Worm (Caenorhabditis elegans) whole organism, L4 larva: ENCODE data around the gene R11G1.7.

ENCODE experiments used
- D1046.2 ChIP-seq: fragments of 200-800 bp; sonication (Bioruptor generic); IDR thresholded peaks from 2 replicates; pipeline ENCODE4 v1.3.6; 2022; ENCODE audit warnings: missing genetic modification characterization, missing compliant biosample characterization
- F10B5.3 ChIP-seq: sonication (generic microtip); optimal IDR thresholded peaks from 2 replicates; lab custom pipeline; 2016; ENCODE audit warnings: mild to moderate bottlenecking, missing genetic modification characterization, missing compliant biosample characterization
- F26F4.8 ChIP-seq: fragments of 200-800 bp; sonication (Bioruptor generic); conservative IDR thresholded peaks from 2 replicates; pipeline ENCODE4 v1.3.6; 2022; ENCODE audit warnings: missing genetic modification characterization, missing compliant biosample characterization
- F44E2.7 ChIP-seq: fragments of 200-800 bp; sonication (Bioruptor generic); IDR thresholded peaks from 2 replicates; pipeline ENCODE4 v2.1.2; 2022; ENCODE audit warnings: missing genetic modification characterization, missing compliant biosample characterization
- R02D3.7 ChIP-seq: fragments of 150-350 bp; sonication (generic microtip); optimal IDR thresholded peaks from 3 replicates; lab custom pipeline; 2014; ENCODE audit warnings: missing biosample characterization, missing genetic modification characterization
- Y48G9A.11 ChIP-seq: fragments of 200-800 bp; sonication (Bioruptor generic); IDR thresholded peaks from 2 replicates; pipeline ENCODE4 v1.3.6; 2022; ENCODE audit warnings: missing genetic modification reagents, missing genetic modification characterization, missing compliant biosample characterization
- Y75B8A.6 ChIP-seq: fragments of 200-800 bp; sonication (Bioruptor generic); IDR thresholded peaks from 2 replicates; pipeline ENCODE4 v1.3.6; 2022; ENCODE audit warnings: missing genetic modification reagents, missing genetic modification characterization, missing compliant biosample characterization
- ZK337.2 ChIP-seq: fragments of 200-800 bp; sonication (Bioruptor generic); IDR thresholded peaks from 2 replicates; pipeline ENCODE4 v1.3.6; 2022; ENCODE audit warnings: missing genetic modification reagents, missing genetic modification characterization, missing compliant biosample characterization
- aha-1 ChIP-seq: fragments of 150-350 bp; peaks from one replicate; lab custom pipeline; 2014; ENCODE audit warnings: missing biosample characterization, missing genetic modification characterization
- aly-2 ChIP-seq: sonication (generic microtip); optimal IDR thresholded peaks from 2 replicates; lab custom pipeline; 2018; ENCODE audit warnings: missing biosample characterization, missing genetic modification characterization
- arid-1 ChIP-seq: fragments of 200-800 bp; sonication (Bioruptor generic); conservative IDR thresholded peaks from 2 replicates; pipeline ENCODE4 v1.3.6; 2022; ENCODE audit warnings: missing genetic modification reagents, missing genetic modification characterization, missing compliant biosample characterization
- ceh-28 ChIP-seq: fragments of 150-350 bp; optimal IDR thresholded peaks from 2 replicates; lab custom pipeline; 2014; ENCODE audit warnings: missing biosample characterization, missing genetic modification reagents, missing genetic modification characterization
- ceh-44 ChIP-seq: fragments of 200-800 bp; sonication (Bioruptor generic); IDR thresholded peaks from 2 replicates; pipeline ENCODE4 v1.3.6; 2022; ENCODE audit warnings: missing genetic modification reagents, missing genetic modification characterization, missing compliant biosample characterization
- ceh-62 ChIP-seq: sonication (generic microtip); optimal IDR thresholded peaks from 2 replicates; lab custom pipeline; 2017; ENCODE audit warnings: missing biosample characterization, missing genetic modification characterization
- ces-1 ChIP-seq: fragments of 150-350 bp; sonication (generic microtip); optimal IDR thresholded peaks from 4 replicates; lab custom pipeline; 2014; ENCODE audit warnings: missing biosample characterization, missing genetic modification reagents, missing genetic modification characterization
- daf-19 ChIP-seq: fragments of 200-800 bp; sonication (Bioruptor generic); conservative IDR thresholded peaks from 2 replicates; pipeline ENCODE4 v1.3.6; 2022; ENCODE audit warnings: missing genetic modification characterization, missing compliant biosample characterization
- dmd-9 ChIP-seq: fragments of 200-800 bp; sonication (Bioruptor generic); IDR thresholded peaks from 2 replicates; pipeline ENCODE4 v1.3.6; 2022; ENCODE audit warnings: missing genetic modification reagents, missing genetic modification characterization, missing compliant biosample characterization
- duxl-1 ChIP-seq: sonication (generic microtip); optimal IDR thresholded peaks from 2 replicates; lab custom pipeline; 2016; ENCODE audit warnings: mild to moderate bottlenecking, missing genetic modification characterization, moderate library complexity, missing compliant biosample characterization; ENCODE audit not compliant: poor library complexity
- egl-43 ChIP-seq: fragments of 200-800 bp; sonication (Bioruptor generic); IDR thresholded peaks from 2 replicates; pipeline ENCODE4 v1.3.6; 2022; ENCODE audit warnings: missing genetic modification reagents, missing genetic modification characterization, missing compliant biosample characterization
- fkh-10 ChIP-seq: fragments of 150-350 bp; optimal IDR thresholded peaks from 2 replicates; lab custom pipeline; 2014; ENCODE audit warnings: missing biosample characterization, missing genetic modification reagents, missing genetic modification characterization
- gei-8 ChIP-seq: fragments of 200-800 bp; sonication (Bioruptor generic); optimal IDR thresholded peaks from 2 replicates; lab custom pipeline; 2018; ENCODE audit warnings: mild to moderate bottlenecking, missing genetic modification characterization, missing compliant biosample characterization
- hif-1 ChIP-seq, 2 experiments: sonication (generic microtip); optimal IDR thresholded peaks; 2 replicates each; lab custom pipeline; 2016 to 2017; ENCODE audit warnings: missing compliant biosample characterization in 2 of 2, missing genetic modification characterization in 2 of 2, missing genetic modification reagents in 2 of 2, missing genotype in 2 of 2, mild to moderate bottlenecking in 1 of 2
- hlh-11 ChIP-seq: fragments of 200-800 bp; sonication (Bioruptor generic); optimal IDR thresholded peaks from 2 replicates; lab custom pipeline; 2018; ENCODE audit warnings: mild to moderate bottlenecking, missing genetic modification characterization, missing compliant biosample characterization
- hmg-1.1 ChIP-seq: fragments of 200-800 bp; sonication (Bioruptor generic); IDR thresholded peaks from 2 replicates; pipeline ENCODE4 v1.3.6; 2022; ENCODE audit warnings: missing genetic modification reagents, missing genetic modification characterization, missing compliant biosample characterization
- jun-1 ChIP-seq: fragments of 150-350 bp; optimal IDR thresholded peaks from 2 replicates; lab custom pipeline; 2014; ENCODE audit warnings: missing biosample characterization, missing genetic modification reagents, missing genetic modification characterization
- lim-7 ChIP-seq: fragments of 200-800 bp; sonication (Bioruptor generic); IDR thresholded peaks from 2 replicates; pipeline ENCODE4 v1.3.6; 2022; ENCODE audit warnings: missing genetic modification characterization, missing compliant biosample characterization
- lin-1 ChIP-seq: fragments of 200-800 bp; sonication (Bioruptor generic); IDR thresholded peaks from 2 replicates; pipeline ENCODE4 v1.3.6; 2022; ENCODE audit warnings: missing genetic modification reagents, missing genetic modification characterization, missing compliant biosample characterization
- lin-13 ChIP-seq: fragments of 150-350 bp; optimal IDR thresholded peaks from 2 replicates; lab custom pipeline; 2014; ENCODE audit warnings: missing biosample characterization, missing genetic modification reagents, missing genetic modification characterization
- lin-15B ChIP-seq: fragments of 150-350 bp; sonication (generic microtip); optimal IDR thresholded peaks from 3 replicates; lab custom pipeline; 2014; ENCODE audit warnings: missing biosample characterization, missing genetic modification characterization
- lin-39 ChIP-seq: fragments of 150-350 bp; optimal IDR thresholded peaks from 2 replicates; lab custom pipeline; 2014; ENCODE audit warnings: missing biosample characterization, missing genetic modification reagents, missing genetic modification characterization
- mdl-1 ChIP-seq, 2 experiments: fragments of 150-350 bp in 1 of 2; sonication (generic microtip) in 1 of 2; optimal IDR thresholded peaks; 2 replicates each; lab custom pipeline; 2014 to 2017; ENCODE audit warnings: missing biosample characterization in 2 of 2, missing genetic modification characterization in 2 of 2
- mdt-29 ChIP-seq: fragments of 200-800 bp; sonication (Bioruptor generic); IDR thresholded peaks from 2 replicates; pipeline ENCODE4 v1.3.6; 2022; ENCODE audit warnings: missing genetic modification reagents, missing genetic modification characterization, missing compliant biosample characterization
- mes-2 ChIP-seq: sonication (generic microtip); optimal IDR thresholded peaks from 2 replicates; lab custom pipeline; 2016; ENCODE audit warnings: missing genotype, mild to moderate bottlenecking, missing genetic modification characterization, missing compliant biosample characterization; ENCODE audit not compliant: poor library complexity, severe bottlenecking
- mxl-2 ChIP-seq: fragments of 200-800 bp; sonication (Bioruptor generic); conservative IDR thresholded peaks from 2 replicates; pipeline ENCODE4 v1.3.6; 2022; ENCODE audit warnings: missing genetic modification reagents, missing genetic modification characterization, missing compliant biosample characterization
- nhr-10 ChIP-seq: fragments of 150-350 bp; optimal IDR thresholded peaks from 2 replicates; lab custom pipeline; 2014; ENCODE audit warnings: missing biosample characterization, missing genetic modification characterization
- nhr-102 ChIP-seq: sonication (generic microtip); optimal IDR thresholded peaks from 2 replicates; lab custom pipeline; 2016; ENCODE audit warnings: mild to moderate bottlenecking, missing genetic modification characterization, moderate library complexity, missing compliant biosample characterization
- nhr-11 ChIP-seq: fragments of 150-350 bp; optimal IDR thresholded peaks from 2 replicates; lab custom pipeline; 2014; ENCODE audit warnings: missing biosample characterization, missing genetic modification characterization
- nhr-237 ChIP-seq: sonication (generic microtip); optimal IDR thresholded peaks from 2 replicates; lab custom pipeline; 2017; ENCODE audit warnings: missing biosample characterization, missing genetic modification characterization
- nhr-28 ChIP-seq: fragments of 150-350 bp; optimal IDR thresholded peaks from 2 replicates; lab custom pipeline; 2014; ENCODE audit warnings: missing biosample characterization, missing genetic modification characterization
- nhr-77 ChIP-seq: fragments of 150-350 bp; optimal IDR thresholded peaks from 2 replicates; lab custom pipeline; 2014; ENCODE audit warnings: missing biosample characterization, missing genetic modification characterization
- rbr-2 ChIP-seq: sonication (generic microtip); optimal IDR thresholded peaks from 2 replicates; lab custom pipeline; 2016; ENCODE audit warnings: missing genotype, missing genetic modification characterization, missing compliant biosample characterization
- saeg-2 ChIP-seq: fragments of 200-800 bp; sonication (Bioruptor generic); IDR thresholded peaks from 2 replicates; pipeline ENCODE4 v1.3.6; 2022; ENCODE audit warnings: missing genetic modification reagents, missing genetic modification characterization, missing compliant biosample characterization
- sdz-12 ChIP-seq: fragments of 200-800 bp; sonication (Bioruptor generic); optimal IDR thresholded peaks from 2 replicates; lab custom pipeline; 2018; ENCODE audit warnings: mild to moderate bottlenecking, missing genetic modification characterization, missing compliant biosample characterization
- set-16 ChIP-seq: fragments of 200-800 bp; sonication (Bioruptor generic); IDR thresholded peaks from 2 replicates; pipeline ENCODE4 v1.3.6; 2022; ENCODE audit warnings: missing genetic modification reagents, missing genetic modification characterization, missing compliant biosample characterization
- spr-1 ChIP-seq: sonication (generic microtip); optimal IDR thresholded peaks from 2 replicates; lab custom pipeline; 2016; ENCODE audit warnings: mild to moderate bottlenecking, missing genetic modification characterization, missing compliant biosample characterization
- tra-1 ChIP-seq: fragments of 200-800 bp; sonication (Bioruptor generic); IDR thresholded peaks from 2 replicates; pipeline ENCODE4 v1.3.6; 2022; ENCODE audit warnings: missing genetic modification reagents, missing genetic modification characterization, missing compliant biosample characterization
- unc-130 ChIP-seq: sonication (generic microtip); optimal IDR thresholded peaks from 2 replicates; lab custom pipeline; 2016; ENCODE audit warnings: missing genetic modification reagents, missing genetic modification characterization, missing compliant biosample characterization
- vab-7 ChIP-seq: fragments of 200-800 bp; sonication (Bioruptor generic); IDR thresholded peaks from 2 replicates; pipeline ENCODE4 v1.3.6; 2022; ENCODE audit warnings: missing genetic modification reagents, missing genetic modification characterization, missing compliant biosample characterization
- zag-1 ChIP-seq: fragments of 150-350 bp; optimal IDR thresholded peaks from 2 replicates; lab custom pipeline; 2014; ENCODE audit warnings: missing biosample characterization, missing genetic modification characterization
- zfp-3 ChIP-seq: fragments of 200-800 bp; sonication (Bioruptor generic); conservative IDR thresholded peaks from 2 replicates; pipeline ENCODE4 v1.3.6; 2022; ENCODE audit warnings: missing genetic modification reagents, missing genetic modification characterization, missing compliant biosample characterization
- ztf-11 ChIP-seq: fragments of 150-350 bp; optimal IDR thresholded peaks from 2 replicates; lab custom pipeline; 2014; ENCODE audit warnings: missing biosample characterization, missing genetic modification characterization

R11G1.7 gene

DNA sequence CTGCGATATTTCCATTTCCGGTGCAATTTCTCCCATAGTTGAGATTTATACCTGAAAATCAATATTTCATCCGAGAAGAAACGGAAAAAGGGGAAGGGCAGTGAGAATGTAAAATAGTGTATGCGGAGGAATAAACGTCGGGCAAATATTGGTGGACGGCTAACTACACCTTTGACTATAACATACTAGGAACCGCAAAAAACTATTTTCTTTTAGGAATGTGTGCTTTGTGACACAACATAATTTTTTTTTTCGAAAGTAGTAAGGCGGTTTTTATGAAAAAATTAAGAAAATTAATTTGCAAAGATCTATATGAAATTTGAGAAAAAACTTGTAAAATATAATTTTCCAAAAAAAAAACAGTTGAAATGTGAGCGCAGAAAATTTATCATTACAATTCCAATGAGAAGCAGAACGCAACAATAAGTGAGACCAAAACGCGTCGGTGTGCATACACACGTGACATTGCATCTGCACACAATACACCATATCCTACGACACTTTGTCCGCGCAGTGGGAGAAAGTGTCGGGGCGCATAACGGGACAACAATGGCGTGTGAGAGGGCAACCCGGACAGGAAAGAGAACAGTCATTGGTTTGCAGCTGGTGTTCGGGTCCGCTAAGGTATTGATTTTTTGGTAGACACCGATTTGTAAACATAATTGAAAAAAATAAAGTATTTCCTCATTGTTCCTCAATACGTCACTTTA is 5.8 kb upstream of the R11G1.7 start, which contains the start of the genes sax-1 and R11G1.2 (continued):
- no peak for TF ChIP-seq mdt-29 (GFP tag; lab: Robert Waterston, UW)
- no peak for TF ChIP-seq ceh-28 (tag; lab: Kevin White, UChicago)
- no peak for TF ChIP-seq lin-39 (tag; lab: Kevin White, UChicago)
- TF ChIP-seq mes-2: peak; percentile 73
- TF ChIP-seq nhr-10 (tag; lab: Kevin White, UChicago): no peak
- TF ChIP-seq fkh-10 (GFP tag; lab: Kevin White, UChicago): no peak
- no peak for TF ChIP-seq daf-19 (GFP tag; lab: Robert Waterston, UW)
- TF ChIP-seq ceh-44: no peak
- TF ChIP-seq hlh-11 (tag; lab: Kevin White, UChicago): peak; percentile 69
- no peak for TF ChIP-seq dmd-9
- no peak for TF ChIP-seq unc-130 (GFP tag; lab: Kevin White, UChicago)
- TF ChIP-seq tra-1 (GFP tag; lab: Robert Waterston, UW): no peak
- TF ChIP-seq lin-1 (GFP tag; lab: Robert Waterston, UW): no peak
- TF ChIP-seq F10B5.3 (tag; lab: Kevin White, UChicago): no peak
- no peak for TF ChIP-seq R02D3.7 (tag; lab: Kevin White, UChicago)
- TF ChIP-seq nhr-11: no peak
- peak; percentile 41 for TF ChIP-seq nhr-28 (tag; lab: Kevin White, UChicago)
- no peak for TF ChIP-seq mxl-2 (GFP tag; lab: Robert Waterston, UW)
- TF ChIP-seq nhr-102 (tag; lab: Kevin White, UChicago): no peak
- no peak for TF ChIP-seq ZK337.2 (GFP tag; lab: Robert Waterston, UW)
- TF ChIP-seq aly-2: no peak
- TF ChIP-seq D1046.2 (GFP tag; lab: Robert Waterston, UW): no peak
- TF ChIP-seq hif-1 (tag; optimal IDR thresholded peaks at IDR 0.05; lab: Kevin White, UChicago): no peak
- no peak for TF ChIP-seq Y48G9A.11 (GFP tag; lab: Robert Waterston, UW)
- no peak for TF ChIP-seq F44E2.7 (GFP tag; lab: Robert Waterston, UW)
- no peak for TF ChIP-seq set-16 (GFP tag; lab: Robert Waterston, UW)
- no peak for TF ChIP-seq ztf-11 (tag; lab: Kevin White, UChicago)
- no peak for TF ChIP-seq egl-43 (GFP tag; lab: Robert Waterston, UW)
- no peak for TF ChIP-seq duxl-1 (tag; lab: Kevin White, UChicago)
- peak; percentile 68 for TF ChIP-seq hmg-1.1 (GFP tag; lab: Robert Waterston, UW)
- TF ChIP-seq vab-7 (GFP tag; lab: Robert Waterston, UW): no peak
- no peak for TF ChIP-seq gei-8 (GFP tag; lab: Kevin White, UChicago)
- peak; percentile 9 for TF ChIP-seq aha-1 (tag; lab: Kevin White, UChicago)
- TF ChIP-seq rbr-2: peak; percentile 64
- TF ChIP-seq spr-1 (tag; lab: Kevin White, UChicago): no peak
- no peak for TF ChIP-seq lin-13
- TF ChIP-seq nhr-237: no peak
- TF ChIP-seq lin-15B (tag; lab: Kevin White, UChicago): no peak
- no peak for TF ChIP-seq lim-7 (GFP tag; lab: Robert Waterston, UW)
- no peak for TF ChIP-seq saeg-2
- TF ChIP-seq nhr-77: no peak
- no peak for TF ChIP-seq sdz-12 (GFP tag; lab: Kevin White, UChicago)
- TF ChIP-seq zfp-3 (GFP tag; lab: Robert Waterston, UW): no peak
- peak; percentile 33 to 88 for TF ChIP-seq mdl-1 (tag; optimal IDR thresholded peaks at IDR 0.05; lab: Kevin White, UChicago)
- no peak for TF ChIP-seq F26F4.8 (GFP tag; lab: Robert Waterston, UW)
- TF ChIP-seq ces-1 (GFP tag; lab: Kevin White, UChicago): no peak
- TF ChIP-seq zag-1 (tag; lab: Kevin White, UChicago): no peak
- no peak for TF ChIP-seq Y75B8A.6 (GFP tag; lab: Robert Waterston, UW)
- TF ChIP-seq arid-1 (GFP tag; lab: Robert Waterston, UW): no peak
- no peak for TF ChIP-seq jun-1 (tag; lab: Kevin White, UChicago)
- no peak for TF ChIP-seq ceh-62 (tag; lab: Kevin White, UChicago)
